Worm (Caenorhabditis elegans) whole organism, L4 larva: ENCODE measurements around the gene C04C3.7.
A peak's percentile ranks its signal among the peaks of the same experiment; 100 is the strongest.

Experiments
- F26F4.8 ChIP-seq: fragments of 200-800 bp; sonication (Bioruptor generic); conservative IDR thresholded peaks from 2 replicates; pipeline ENCODE4 v1.3.6; 2022; ENCODE audit warnings: missing genetic modification characterization, missing compliant biosample characterization
- fos-1 ChIP-seq: fragments of 150-350 bp; optimal IDR thresholded peaks from 2 replicates; lab custom pipeline; 2014; ENCODE audit warnings: missing biosample characterization, missing genetic modification characterization
- hlh-11 ChIP-seq: fragments of 200-800 bp; sonication (Bioruptor generic); optimal IDR thresholded peaks from 2 replicates; lab custom pipeline; 2018; ENCODE audit warnings: mild to moderate bottlenecking, missing genetic modification characterization, missing compliant biosample characterization
- nhr-25 ChIP-seq: sonication (generic microtip); optimal IDR thresholded peaks from 2 replicates; lab custom pipeline; 2017; ENCODE audit warnings: missing genetic modification characterization, mild to moderate bottlenecking, missing compliant biosample characterization, antibody characterized with exemption, moderate library complexity, borderline replicate concordance; ENCODE audit not compliant: insufficient read depth
- nhr-42 ChIP-seq: fragments of 200-800 bp; sonication (Bioruptor generic); IDR thresholded peaks from 2 replicates; pipeline ENCODE4 v1.3.6; 2022; ENCODE audit warnings: missing genetic modification characterization, missing compliant biosample characterization
- pha-4 ChIP-seq, 2 experiments: fragments of 150-350 bp in 1 of 2; fragments of 200-800 bp in 1 of 2; sonication (Bioruptor generic) in 1 of 2; IDR thresholded peaks in 1 of 2; optimal IDR thresholded peaks in 1 of 2; 2 replicates each; pipeline versions ENCODE4 v1.3.6 to Lab custom; 2014 to 2022; ENCODE audit warnings: missing genetic modification characterization in 2 of 2, missing genetic modification reagents in 2 of 2, missing biosample characterization in 1 of 2, missing compliant biosample characterization in 1 of 2
- pqm-1 ChIP-seq: sonication (generic microtip); optimal IDR thresholded peaks from 2 replicates; lab custom pipeline; 2017; ENCODE audit warnings: missing biosample characterization, missing genetic modification characterization
- spr-1 ChIP-seq: sonication (generic microtip); optimal IDR thresholded peaks from 2 replicates; lab custom pipeline; 2016; ENCODE audit warnings: mild to moderate bottlenecking, missing genetic modification characterization, missing compliant biosample characterization
- unc-62 ChIP-seq, 3 experiments: fragments of 150-350 bp in 1 of 3; sonication (generic microtip); optimal IDR thresholded peaks in 2 of 3; peaks in 1 of 3; 1 replicate in 1 of 3; 2 replicates in 2 of 3; lab custom pipeline; 2014 to 2017; ENCODE audit warnings: missing biosample characterization in 3 of 3, missing genetic modification characterization in 3 of 3, missing genetic modification reagents in 3 of 3, missing genotype in 1 of 3
- ztf-11 ChIP-seq: fragments of 150-350 bp; optimal IDR thresholded peaks from 2 replicates; lab custom pipeline; 2014; ENCODE audit warnings: missing biosample characterization, missing genetic modification characterization

ce11 chrIV:3399015-3399722 lies 34.1 kb downstream of the C04C3.7 start, which contains the start of the genes dyf-3 and pdhb-1:
- TF ChIP-seq unc-62 (GFP tag; optimal IDR thresholded peaks at IDR 0.05 in 1 of 2; lab: Kevin White, UChicago): peak in 1 of 2 experiments; percentile 86
- TF ChIP-seq unc-62 (tag; optimal IDR thresholded peaks at IDR 0.05; lab: Kevin White, UChicago): no peak
- no peak for TF ChIP-seq F26F4.8 (GFP tag; lab: Robert Waterston, UW)
- peak; percentile 4 for TF ChIP-seq hlh-11 (tag; lab: Kevin White, UChicago)
- no peak for TF ChIP-seq spr-1 (tag; lab: Kevin White, UChicago)
- no peak for TF ChIP-seq pqm-1 (tag; lab: Kevin White, UChicago)
- TF ChIP-seq pha-4 (GFP tag; IDR thresholded peaks at IDR 0.05; lab: Robert Waterston, UW): no peak
- no peak for TF ChIP-seq pha-4 (tag; optimal IDR thresholded peaks at IDR 0.05; lab: Kevin White, UChicago)
- TF ChIP-seq nhr-25: no peak
- no peak for TF ChIP-seq nhr-42
- TF ChIP-seq fos-1 (tag; lab: Kevin White, UChicago): no peak
- TF ChIP-seq ztf-11 (tag; lab: Kevin White, UChicago): no peak
